Fruit fly (Drosophila melanogaster): Measurements from ENCODE around the gene sky.

sky gene

dm6 chr2L:20878463-20878862 lies 40.3 kb downstream of the sky start:
- TF ChIP-seq CG12605 (GFP tag; IDR thresholded peaks at IDR 0.05), result no peak; the same call in 1 of the 2 replicates
- TF ChIP-seq EcR (GFP tag; optimal IDR thresholded peaks at IDR 0.05), result peak; percentile 34

dm6 chr2L:20878052-20878451 lies 40.7 kb downstream of the sky start:
- TF ChIP-seq CG14655 (GFP tag; optimal IDR thresholded peaks at IDR 0.05) (peak; percentile 22), CG4496 (GFP tag; IDR thresholded peaks at IDR 0.05) (no peak)

dm6 chr2L:20874514-20874913 lies 44.2 kb downstream of the sky start:
- no peak for TF ChIP-seq EcR (GFP tag; optimal IDR thresholded peaks at IDR 0.05)
- TF ChIP-seq CG17806 (tag; optimal IDR thresholded peaks at IDR 0.05), result no peak
- no peak for TF ChIP-seq Snoo (tag; optimal IDR thresholded peaks at IDR 0.05)
- no peak for TF ChIP-seq CG8301 (tag; optimal IDR thresholded peaks at IDR 0.05)
- TF ChIP-seq CG13204 (GFP tag; optimal IDR thresholded peaks at IDR 0.05), result no peak
- no peak for TF ChIP-seq D1 (tag; optimal IDR thresholded peaks at IDR 0.05)
- TF ChIP-seq CG15710 (tag; optimal IDR thresholded peaks at IDR 0.05), result no peak
- no peak for TF ChIP-seq CG9948 (tag; optimal IDR thresholded peaks at IDR 0.05)
- no peak for TF ChIP-seq CG14655 (GFP tag; optimal IDR thresholded peaks at IDR 0.05)
- no peak for TF ChIP-seq gl (tag; optimal IDR thresholded peaks at IDR 0.05)
- no peak for TF ChIP-seq CG34367 (tag; optimal IDR thresholded peaks at IDR 0.05)
- no peak for TF ChIP-seq Pif1A (GFP tag; optimal IDR thresholded peaks at IDR 0.05)
- no peak for TF ChIP-seq Ets98B (GFP tag; IDR thresholded peaks at IDR 0.05)
- TF ChIP-seq rn (GFP tag; IDR thresholded peaks at IDR 0.05), result no peak
- TF ChIP-seq CG10348 (GFP tag; IDR thresholded peaks at IDR 0.05), result no peak
- no peak for TF ChIP-seq CG12605 (GFP tag; IDR thresholded peaks at IDR 0.05)
- TF ChIP-seq Pif1B (GFP tag; optimal IDR thresholded peaks at IDR 0.05), result no peak

- peak; percentile 85 for TF ChIP-seq CG13204 (GFP tag; optimal IDR thresholded peaks at IDR 0.05)
- TF ChIP-seq fd96Ca (GFP tag; IDR thresholded peaks at IDR 0.05), result no peak
- no peak for TF ChIP-seq D1 (tag; optimal IDR thresholded peaks at IDR 0.05)
- no peak for TF ChIP-seq Pif1B (GFP tag; optimal IDR thresholded peaks at IDR 0.05)
- TF ChIP-seq Pif1A (GFP tag; optimal IDR thresholded peaks at IDR 0.05), result no peak
- no peak for TF ChIP-seq CG9948 (tag; optimal IDR thresholded peaks at IDR 0.05)
- peak; percentile 26; the same call in 1 of the 2 replicates for TF ChIP-seq CG12605 (GFP tag; IDR thresholded peaks at IDR 0.05)
- TF ChIP-seq CG4496 (GFP tag; IDR thresholded peaks at IDR 0.05), result no peak
- peak; percentile 2 for TF ChIP-seq gl (tag; optimal IDR thresholded peaks at IDR 0.05)
- TF ChIP-seq CG17806 (tag; optimal IDR thresholded peaks at IDR 0.05), result no peak
- no peak for TF ChIP-seq EcR (GFP tag; optimal IDR thresholded peaks at IDR 0.05)
- TF ChIP-seq CG32121 (GFP tag; IDR thresholded peaks at IDR 0.05), result peak; percentile 47; the same call in 1 of the 2 replicates
Observed at dm6 chr2L:20869804-20870295, 48.9 kb downstream of the sky start, which contains the start of gene CG14401. TSS of gene CG14401 (plus strand) at chr2L:20869854.

- 0 out of 3 replicates have a peak, but pooled peaks have one; percentile 29 for TF ChIP-seq CG4496 (GFP tag; IDR thresholded peaks at IDR 0.05)
- no peak for TF ChIP-seq CG32121 (GFP tag; IDR thresholded peaks at IDR 0.05)
- no peak for TF ChIP-seq CG15710 (tag; optimal IDR thresholded peaks at IDR 0.05)
- no peak for TF ChIP-seq gl (tag; optimal IDR thresholded peaks at IDR 0.05)
Observed at dm6 chr2L:20868921-20869320, 49.8 kb downstream of the sky start.

- no peak for TF ChIP-seq Pif1A (GFP tag; optimal IDR thresholded peaks at IDR 0.05)
- no peak for TF ChIP-seq CG12605 (GFP tag; IDR thresholded peaks at IDR 0.05)
- no peak for TF ChIP-seq Snoo (tag; optimal IDR thresholded peaks at IDR 0.05)
- no peak for TF ChIP-seq CG13204 (GFP tag; optimal IDR thresholded peaks at IDR 0.05)
- TF ChIP-seq CG34367 (tag; optimal IDR thresholded peaks at IDR 0.05), result no peak
- no peak for TF ChIP-seq CG32121 (GFP tag; IDR thresholded peaks at IDR 0.05)
- no peak for TF ChIP-seq CG9948 (tag; optimal IDR thresholded peaks at IDR 0.05)
- TF ChIP-seq CG14655 (GFP tag; optimal IDR thresholded peaks at IDR 0.05), result no peak
Observed at dm6 chr2L:20867381-20867780, 51.4 kb downstream of the sky start, which contains the start of gene CG31675. TSS of gene CG31675 (plus strand) at chr2L:20867755.

- peak; percentile 92 for TF ChIP-seq Pif1A (GFP tag; optimal IDR thresholded peaks at IDR 0.05)
- TF ChIP-seq CG8301 (tag; optimal IDR thresholded peaks at IDR 0.05), result peak; percentile 77
- TF ChIP-seq CG32121 (GFP tag; IDR thresholded peaks at IDR 0.05), result peak; percentile 93
- TF ChIP-seq EcR (GFP tag; optimal IDR thresholded peaks at IDR 0.05), result no peak
- TF ChIP-seq CG4496 (GFP tag; IDR thresholded peaks at IDR 0.05), result peak; percentile 90
- TF ChIP-seq CG34367 (tag; optimal IDR thresholded peaks at IDR 0.05), result no peak
- no peak for TF ChIP-seq CG9948 (tag; optimal IDR thresholded peaks at IDR 0.05)
- peak; percentile 74 for TF ChIP-seq Pif1B (GFP tag; optimal IDR thresholded peaks at IDR 0.05)
- TF ChIP-seq CG10348 (GFP tag; IDR thresholded peaks at IDR 0.05), result 0 out of 2 replicates have a peak, but pooled peaks have one; percentile 32
- peak; percentile 85 for TF ChIP-seq CG8159 (tag; optimal IDR thresholded peaks at IDR 0.05)
- peak; percentile 73; the same call in 1 of the 2 replicates for TF ChIP-seq rn (GFP tag; IDR thresholded peaks at IDR 0.05)
- peak; percentile 92 for TF ChIP-seq fd96Ca (GFP tag; IDR thresholded peaks at IDR 0.05)
- TF ChIP-seq CG13204 (GFP tag; optimal IDR thresholded peaks at IDR 0.05), result no peak
- peak; percentile 50 for TF ChIP-seq D1 (tag; optimal IDR thresholded peaks at IDR 0.05)
- TF ChIP-seq CG14655 (GFP tag; optimal IDR thresholded peaks at IDR 0.05), result peak; percentile 75
- peak; percentile 91 for TF ChIP-seq Ets98B (GFP tag; IDR thresholded peaks at IDR 0.05)
- TF ChIP-seq Snoo (tag; optimal IDR thresholded peaks at IDR 0.05), result no peak
- no peak for TF ChIP-seq gl (tag; optimal IDR thresholded peaks at IDR 0.05)
- no peak; the same call in 1 of the 2 replicates for TF ChIP-seq CG12605 (GFP tag; IDR thresholded peaks at IDR 0.05)
- no peak for TF ChIP-seq CG17806 (tag; optimal IDR thresholded peaks at IDR 0.05)
- TF ChIP-seq CG15710 (tag; optimal IDR thresholded peaks at IDR 0.05), result no peak
Observed at dm6 chr2L:20864764-20865265, 53.9 kb downstream of the sky start, which contains the start of gene CG9338. TSS of gene CG9338 (plus strand) at chr2L:20865215.

All from whole organism, pupa.